Fruit fly (Drosophila melanogaster): ENCODE data around the gene Mnn1.

Gene Mnn1

dm6 chr2L:7033100-7033675, 22.9 kb upstream of the Mnn1 start:
- TF ChIP-seq Myc (optimal IDR thresholded peaks at IDR 0.05): no peak
- TF ChIP-seq CG9705 (GFP tag; optimal IDR thresholded peaks at IDR 0.05): no peak
- peak; percentile 50 for TF ChIP-seq Hnf4 (GFP tag; optimal IDR thresholded peaks at IDR 0.05)
- no peak for TF ChIP-seq tai (GFP tag; optimal IDR thresholded peaks at IDR 0.05)
- TF ChIP-seq Hr83 (GFP tag; optimal IDR thresholded peaks at IDR 0.05; ENCODE audit: poor library complexity, severe bottlenecking): peak; percentile 59
- TF ChIP-seq sage (GFP tag; optimal IDR thresholded peaks at IDR 0.05): no peak
- no peak for TF ChIP-seq brk (GFP tag; optimal IDR thresholded peaks at IDR 0.05)
- TF ChIP-seq ey (GFP tag; optimal IDR thresholded peaks at IDR 0.05): peak; percentile 34
- TF ChIP-seq foxo (GFP tag; optimal IDR thresholded peaks at IDR 0.05): peak in 1 of 2 experiments; percentile 73
- no peak for TF ChIP-seq woc (GFP tag; optimal IDR thresholded peaks at IDR 0.05)
- no peak for TF ChIP-seq usp (GFP tag; optimal IDR thresholded peaks at IDR 0.05)
- no peak for TF ChIP-seq Rel (GFP tag; optimal IDR thresholded peaks at IDR 0.05)
- no peak for TF ChIP-seq Rel (tag; optimal IDR thresholded peaks at IDR 0.05)
- peak; percentile 47 for TF ChIP-seq psq (GFP tag; optimal IDR thresholded peaks at IDR 0.05)
- no peak for TF ChIP-seq Vsx2 (GFP tag; optimal IDR thresholded peaks at IDR 0.05; ENCODE audit: partially characterized antibody)
- TF ChIP-seq jim (GFP tag; optimal IDR thresholded peaks at IDR 0.05): peak; percentile 79
- peak; percentile 25 for TF ChIP-seq Sp1 (GFP tag; optimal IDR thresholded peaks at IDR 0.05)
- TF ChIP-seq dl (GFP tag; optimal IDR thresholded peaks at IDR 0.05; ENCODE audit: insufficient read depth in 1 of 2, partially characterized antibody in 2 of 2): no peak
- TF ChIP-seq h (GFP tag; optimal IDR thresholded peaks at IDR 0.05): peak; percentile 69
- TF ChIP-seq pan (optimal IDR thresholded peaks at IDR 0.05): no peak
- TF ChIP-seq Dfd (GFP tag; optimal IDR thresholded peaks at IDR 0.05): peak; percentile 57
- TF ChIP-seq OdsH (GFP tag; optimal IDR thresholded peaks at IDR 0.05): peak; percentile 44
- no peak for TF ChIP-seq Abd-B (GFP tag; optimal IDR thresholded peaks at IDR 0.05)
- TF ChIP-seq rgr (GFP tag; optimal IDR thresholded peaks at IDR 0.05): peak; percentile 76
- TF ChIP-seq GATAd (GFP tag; optimal IDR thresholded peaks at IDR 0.05): no peak
- TF ChIP-seq Dif (GFP tag; optimal IDR thresholded peaks at IDR 0.05; ENCODE audit: partially characterized antibody): no peak
- TF ChIP-seq sv (GFP tag; optimal IDR thresholded peaks at IDR 0.05): no peak
- peak; percentile 11 for TF ChIP-seq CG32264 (GFP tag; optimal IDR thresholded peaks at IDR 0.05)
- no peak for TF ChIP-seq lola (GFP tag; optimal IDR thresholded peaks at IDR 0.05)
- TF ChIP-seq Mio (GFP tag; optimal IDR thresholded peaks at IDR 0.05): no peak
- no peak for TF ChIP-seq Hr78 (GFP tag; optimal IDR thresholded peaks at IDR 0.05)
- no peak for TF ChIP-seq dsf (GFP tag; optimal IDR thresholded peaks at IDR 0.05; ENCODE audit: borderline replicate concordance)
- TF ChIP-seq Jra (GFP tag; optimal IDR thresholded peaks at IDR 0.05): peak; percentile 33
- peak; percentile 54 for TF ChIP-seq fru (GFP tag; optimal IDR thresholded peaks at IDR 0.05)
- no peak for TF ChIP-seq CrebA (GFP tag; optimal IDR thresholded peaks at IDR 0.05; ENCODE audit: borderline replicate concordance)
- no peak for TF ChIP-seq N (GFP tag; optimal IDR thresholded peaks at IDR 0.05)
- no peak for TF ChIP-seq HLH106 (tag; optimal IDR thresholded peaks at IDR 0.05)
- TF ChIP-seq br (GFP tag; optimal IDR thresholded peaks at IDR 0.05): peak; percentile 20
- TF ChIP-seq dmrt93B (GFP tag; optimal IDR thresholded peaks at IDR 0.05): no peak

dm6 chr2L:7037773-7038327, 18.3 kb upstream of the Mnn1 start, which contains the start of gene milt:
TSS of gene milt (plus strand) at chr2L:7037823.
- peak; percentile 29 for TF ChIP-seq N (GFP tag; optimal IDR thresholded peaks at IDR 0.05)
- TF ChIP-seq Jra (GFP tag; optimal IDR thresholded peaks at IDR 0.05): no peak
- no peak for TF ChIP-seq jim (GFP tag; optimal IDR thresholded peaks at IDR 0.05)
- TF ChIP-seq Abd-B (GFP tag; optimal IDR thresholded peaks at IDR 0.05): no peak
- no peak for TF ChIP-seq Dif (GFP tag; optimal IDR thresholded peaks at IDR 0.05; ENCODE audit: partially characterized antibody)
- no peak for TF ChIP-seq Sp1 (GFP tag; optimal IDR thresholded peaks at IDR 0.05)
- TF ChIP-seq pan (optimal IDR thresholded peaks at IDR 0.05): no peak
- TF ChIP-seq sv (GFP tag; optimal IDR thresholded peaks at IDR 0.05): no peak
- no peak for TF ChIP-seq CG9705 (GFP tag; optimal IDR thresholded peaks at IDR 0.05)
- TF ChIP-seq h (GFP tag; optimal IDR thresholded peaks at IDR 0.05): peak; percentile 16
- TF ChIP-seq dsf (GFP tag; optimal IDR thresholded peaks at IDR 0.05; ENCODE audit: borderline replicate concordance): no peak
- no peak for TF ChIP-seq GATAd (GFP tag; optimal IDR thresholded peaks at IDR 0.05)
- no peak for TF ChIP-seq Mio (GFP tag; optimal IDR thresholded peaks at IDR 0.05)
- TF ChIP-seq Myc (optimal IDR thresholded peaks at IDR 0.05): peak; percentile 42
- TF ChIP-seq Hnf4 (GFP tag; optimal IDR thresholded peaks at IDR 0.05): no peak
- TF ChIP-seq Vsx2 (GFP tag; optimal IDR thresholded peaks at IDR 0.05; ENCODE audit: partially characterized antibody): no peak
- TF ChIP-seq rgr (GFP tag; optimal IDR thresholded peaks at IDR 0.05): peak; percentile 22
- no peak for TF ChIP-seq psq (GFP tag; optimal IDR thresholded peaks at IDR 0.05)
- peak; percentile 30 for TF ChIP-seq tai (GFP tag; optimal IDR thresholded peaks at IDR 0.05)
- no peak for TF ChIP-seq lola (GFP tag; optimal IDR thresholded peaks at IDR 0.05)
- TF ChIP-seq sage (GFP tag; optimal IDR thresholded peaks at IDR 0.05): no peak
- no peak for TF ChIP-seq CG32264 (GFP tag; optimal IDR thresholded peaks at IDR 0.05)
- TF ChIP-seq CrebA (GFP tag; optimal IDR thresholded peaks at IDR 0.05; ENCODE audit: borderline replicate concordance): no peak
- no peak for TF ChIP-seq Rel (GFP tag; optimal IDR thresholded peaks at IDR 0.05)
- peak; percentile 30 for TF ChIP-seq Rel (tag; optimal IDR thresholded peaks at IDR 0.05)
- peak in 1 of 2 experiments; percentile 7 for TF ChIP-seq foxo (GFP tag; optimal IDR thresholded peaks at IDR 0.05)
- no peak for TF ChIP-seq Hr78 (GFP tag; optimal IDR thresholded peaks at IDR 0.05)
- TF ChIP-seq br (GFP tag; optimal IDR thresholded peaks at IDR 0.05): no peak
- TF ChIP-seq brk (GFP tag; optimal IDR thresholded peaks at IDR 0.05): no peak
- TF ChIP-seq usp (GFP tag; optimal IDR thresholded peaks at IDR 0.05): no peak
- TF ChIP-seq ey (GFP tag; optimal IDR thresholded peaks at IDR 0.05): no peak
- TF ChIP-seq HLH106 (tag; optimal IDR thresholded peaks at IDR 0.05): no peak
- TF ChIP-seq Dfd (GFP tag; optimal IDR thresholded peaks at IDR 0.05): no peak
- TF ChIP-seq OdsH (GFP tag; optimal IDR thresholded peaks at IDR 0.05): no peak
- no peak for TF ChIP-seq woc (GFP tag; optimal IDR thresholded peaks at IDR 0.05)
- TF ChIP-seq Hr83 (GFP tag; optimal IDR thresholded peaks at IDR 0.05; ENCODE audit: poor library complexity, severe bottlenecking): no peak
- no peak for TF ChIP-seq fru (GFP tag; optimal IDR thresholded peaks at IDR 0.05)
- TF ChIP-seq dmrt93B (GFP tag; optimal IDR thresholded peaks at IDR 0.05): no peak
- TF ChIP-seq dl (GFP tag; optimal IDR thresholded peaks at IDR 0.05; ENCODE audit: insufficient read depth in 1 of 2, partially characterized antibody in 2 of 2): no peak
